Worm (Caenorhabditis elegans) whole organism, midembryonic: ENCODE results near the gene EGAP9.3.

Source experiments
- flt-1 ChIP-seq: fragments of 200-800 bp; sonication (Bioruptor generic); IDR thresholded peaks from 2 replicates; pipeline ENCODE4 v1.3.6; 2022; ENCODE audit warnings: missing genetic modification characterization, missing compliant biosample characterization
- klf-2 ChIP-seq: fragments of 200-800 bp; sonication (Bioruptor generic); conservative IDR thresholded peaks from 2 replicates; pipeline ENCODE4 v1.3.6; 2022; ENCODE audit warnings: missing genetic modification reagents, missing genetic modification characterization, missing compliant biosample characterization
- med-1 ChIP-seq: sonication (generic microtip); optimal IDR thresholded peaks from 2 replicates; lab custom pipeline; 2017; ENCODE audit warnings: missing genetic modification characterization, mild to moderate bottlenecking, missing compliant biosample characterization, antibody characterized with exemption, missing genetic modification reagents; ENCODE audit not compliant: insufficient read depth
- ref-1 ChIP-seq: fragments of 200-800 bp; sonication (Bioruptor generic); conservative IDR thresholded peaks from 2 replicates; pipeline ENCODE4 v1.3.6; 2022; ENCODE audit warnings: missing genetic modification reagents, missing genetic modification characterization, missing compliant biosample characterization
- tab-1 ChIP-seq: fragments of 200-800 bp; sonication (Bioruptor generic); IDR thresholded peaks from 2 replicates; pipeline ENCODE4 v1.3.6; 2022; ENCODE audit warnings: missing genetic modification characterization, missing compliant biosample characterization
- ztf-23 ChIP-seq: fragments of 200-800 bp; sonication (Bioruptor generic); IDR thresholded peaks from 2 replicates; pipeline ENCODE4 v1.3.6; 2022; ENCODE audit warnings: missing genetic modification reagents, missing genetic modification characterization, missing compliant biosample characterization
- ztf-29 ChIP-seq: fragments of 200-800 bp; sonication (Bioruptor generic); IDR thresholded peaks from 2 replicates; pipeline ENCODE4 v1.3.6; 2022; ENCODE audit warnings: missing genetic modification reagents, missing genetic modification characterization, missing compliant biosample characterization

ce11 chrV:6611504-6611903 lies 31.6 kb upstream of the EGAP9.3 start:
- TF ChIP-seq ztf-29 (GFP tag; lab: Robert Waterston, UW) (no peak), med-1 (GFP tag; lab: Kevin White, UChicago) (no peak), klf-2 (GFP tag; lab: Robert Waterston, UW) (no peak), tab-1 (GFP tag; lab: Robert Waterston, UW) (no peak), ztf-23 (GFP tag; lab: Robert Waterston, UW) (no peak), flt-1 (GFP tag; lab: Robert Waterston, UW) (no peak), ref-1 (GFP tag; lab: Robert Waterston, UW) (no peak)
